Fruit fly (Drosophila melanogaster): ENCODE data around the gene CheB38a.

Gene CheB38a

DNA sequence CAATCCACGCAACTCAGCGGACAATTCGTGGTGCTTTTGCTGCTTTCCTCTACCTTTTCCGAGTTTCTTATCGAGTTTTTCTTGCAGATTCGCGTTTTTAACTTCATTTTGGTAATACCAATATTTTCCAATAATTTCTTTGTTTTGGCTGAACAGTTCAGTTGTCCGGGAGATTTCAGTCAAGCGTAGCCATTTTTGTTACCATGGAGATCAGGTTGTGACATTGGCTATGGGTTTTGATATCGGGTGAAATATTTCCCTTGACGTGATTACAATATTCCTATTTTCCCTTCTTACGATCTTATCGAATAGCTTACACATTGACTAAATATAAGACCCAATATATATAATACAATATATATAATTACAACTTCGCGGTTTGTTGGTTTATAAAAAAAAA lies 17.2 kb upstream of the CheB38a start, which contains the start of gene Oseg5 (continued):
- 0 out of 2 replicates have a peak, but pooled peaks have one; percentile 20 for TF ChIP-seq vvl (GFP tag; IDR thresholded peaks at IDR 0.05)
- TF ChIP-seq pita (GFP tag; optimal IDR thresholded peaks at IDR 0.05), result peak; percentile 54

DNA sequence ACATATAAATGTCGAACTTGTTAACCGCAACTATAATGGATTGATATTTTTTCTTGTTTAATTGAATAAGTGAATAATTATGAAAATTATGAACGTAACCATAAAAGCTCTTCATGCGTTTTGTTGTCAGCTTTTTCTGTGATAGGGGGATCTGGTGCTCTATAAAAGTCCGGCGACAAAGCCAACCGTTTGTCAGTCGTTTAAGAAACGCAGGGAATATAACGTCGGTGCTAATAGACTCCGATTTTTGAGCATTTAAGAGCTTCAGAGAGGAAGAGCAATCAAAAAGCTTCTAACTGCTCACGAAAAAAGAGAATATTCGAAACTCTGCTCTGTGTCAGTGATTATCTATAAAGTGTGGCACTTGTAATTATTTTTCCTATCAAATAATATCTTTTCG lies 12.7 kb upstream of the CheB38a start, which contains the start of gene CG31674:
Gene CG31674, plus strand, starts transcription at position 203 of the 400 bp plus-strand sequence.
- TF ChIP-seq chm (GFP tag; IDR thresholded peaks at IDR 0.05), result no peak; the same call in 1 of the 2 replicates
- TF ChIP-seq CG2889 (GFP tag; IDR thresholded peaks at IDR 0.05), result no peak
- TF ChIP-seq Spps (tag; optimal IDR thresholded peaks at IDR 0.05), result no peak
- TF ChIP-seq chinmo (GFP tag; IDR thresholded peaks at IDR 0.05; ENCODE audit: partially characterized antibody), result peak; percentile 94; the same call in 2 of the 4 replicates
- TF ChIP-seq Pdp1 (GFP tag; optimal IDR thresholded peaks at IDR 0.05), result peak in 1 of 2 experiments; percentile 62
- TF ChIP-seq CG14710 (tag; optimal IDR thresholded peaks at IDR 0.05), result no peak
- TF ChIP-seq CG14667 (GFP tag; IDR thresholded peaks at IDR 0.05), result no peak
- no peak for TF ChIP-seq Usf (GFP tag; optimal IDR thresholded peaks at IDR 0.05)
- no peak for TF ChIP-seq bcd (GFP tag; optimal IDR thresholded peaks at IDR 0.05)
- no peak for TF ChIP-seq CG8089 (GFP tag; optimal IDR thresholded peaks at IDR 0.05)
- TF ChIP-seq amos (GFP tag; IDR thresholded peaks at IDR 0.05; ENCODE audit: partially characterized antibody), result no peak; the same call in 1 of the 2 replicates
- no peak for TF ChIP-seq dimm (GFP tag; IDR thresholded peaks at IDR 0.05)
- TF ChIP-seq CG9727 (GFP tag; optimal IDR thresholded peaks at IDR 0.05), result no peak
- TF ChIP-seq CG5953 (GFP tag; IDR thresholded peaks at IDR 0.05), result no peak
- peak; percentile 42 for TF ChIP-seq HmgZ (tag; optimal IDR thresholded peaks at IDR 0.05)
- no peak for TF ChIP-seq CG13624 (GFP tag; optimal IDR thresholded peaks at IDR 0.05)
- peak; percentile 90 for TF ChIP-seq Med (GFP tag)
- no peak for TF ChIP-seq Ssrp (tag; optimal IDR thresholded peaks at IDR 0.05)
- peak; percentile 47 to 81 for TF ChIP-seq Trl (optimal IDR thresholded peaks at IDR 0.05)
- TF ChIP-seq Trl (GFP tag; optimal IDR thresholded peaks at IDR 0.05), result no peak
- no peak for TF ChIP-seq CG2116 (GFP tag; optimal IDR thresholded peaks at IDR 0.05)
- TF ChIP-seq sd (tag; optimal IDR thresholded peaks at IDR 0.05), result no peak
- TF ChIP-seq ac (GFP tag; optimal IDR thresholded peaks at IDR 0.05), result no peak
- TF ChIP-seq Atf-2 (GFP tag; optimal IDR thresholded peaks at IDR 0.05), result no peak
- TF ChIP-seq gcm (GFP tag; optimal IDR thresholded peaks at IDR 0.05), result no peak
- no peak for TF ChIP-seq CG2129 (GFP tag; IDR thresholded peaks at IDR 0.05; ENCODE audit: partially characterized antibody)
- TF ChIP-seq tgo (GFP tag; IDR thresholded peaks at IDR 0.05), result no peak
- TF ChIP-seq Nf-YC (tag; optimal IDR thresholded peaks at IDR 0.05), result peak; percentile 31
- TF ChIP-seq C15 (GFP tag; IDR thresholded peaks at IDR 0.05), result no peak
- no peak for TF ChIP-seq CG11695 (GFP tag; IDR thresholded peaks at IDR 0.05)
- no peak for TF ChIP-seq slp2 (GFP tag; optimal IDR thresholded peaks at IDR 0.05)
- no peak for TF ChIP-seq Hey (tag; optimal IDR thresholded peaks at IDR 0.05)
- TF ChIP-seq CG32767 (GFP tag; IDR thresholded peaks at IDR 0.05), result no peak
- no peak for TF ChIP-seq cwo (GFP tag; optimal IDR thresholded peaks at IDR 0.05)
- peak; percentile 11 for TF ChIP-seq BtbVII (GFP tag; optimal IDR thresholded peaks at IDR 0.05)
- no peak for TF ChIP-seq Bdp1 (GFP tag; optimal IDR thresholded peaks at IDR 0.05)
- TF ChIP-seq NFAT (GFP tag; IDR thresholded peaks at IDR 0.05), result peak; percentile 13; the same call in 1 of the 2 replicates
- no peak for TF ChIP-seq CG1602 (GFP tag; optimal IDR thresholded peaks at IDR 0.05)
- no peak for TF ChIP-seq CG11560 (tag; IDR thresholded peaks at IDR 0.05)
- no peak for TF ChIP-seq br (optimal IDR thresholded peaks at IDR 0.05)
- TF ChIP-seq Optix (GFP tag; IDR thresholded peaks at IDR 0.05), result no peak
- TF ChIP-seq zen2 (GFP tag; IDR thresholded peaks at IDR 0.05; ENCODE audit: partially characterized antibody), result peak; percentile 30; the same call in 1 of the 3 replicates
- TF ChIP-seq CG8359 (GFP tag; optimal IDR thresholded peaks at IDR 0.05; ENCODE audit: borderline replicate concordance), result no peak
- TF ChIP-seq CG18619 (GFP tag; optimal IDR thresholded peaks at IDR 0.05), result no peak
- TF ChIP-seq hb (GFP tag; IDR thresholded peaks at IDR 0.05; ENCODE audit: partially characterized antibody), result no peak
- no peak for TF ChIP-seq Meics (GFP tag; optimal IDR thresholded peaks at IDR 0.05)
- TF ChIP-seq CG2202 (tag; optimal IDR thresholded peaks at IDR 0.05), result no peak
- no peak for TF ChIP-seq CG6854 (GFP tag; optimal IDR thresholded peaks at IDR 0.05)

Data from whole organism, embryonic.